Worm (Caenorhabditis elegans): ENCODE measurements around the gene R102.1.
"Not testable (repeated sequence)": the region's sequence is repeated elsewhere in the genome, so short reads cannot be mapped to it uniquely, and the experiment has no call there.

Gene R102.1

ce11 chrIV:10685758-10686157 lies at the start of gene R102.1, which contains the start of gene K08C7.6:
TSS of gene R102.1 (plus strand) at chrIV:10686048.
TSS of gene K08C7.6 (minus strand) at chrIV:10685858.
- TF ChIP-seq ham-2 (GFP tag; optimal IDR thresholded peaks at IDR 0.05), result no peak
- no peak for TF ChIP-seq mep-1 (tag; optimal IDR thresholded peaks at IDR 0.05)
- TF ChIP-seq unc-120 (tag; optimal IDR thresholded peaks at IDR 0.05; ENCODE audit: poor library complexity, severe bottlenecking), result peak; percentile 16
- TF ChIP-seq drap-1 (GFP tag; optimal IDR thresholded peaks at IDR 0.05), result no peak

DNA sequence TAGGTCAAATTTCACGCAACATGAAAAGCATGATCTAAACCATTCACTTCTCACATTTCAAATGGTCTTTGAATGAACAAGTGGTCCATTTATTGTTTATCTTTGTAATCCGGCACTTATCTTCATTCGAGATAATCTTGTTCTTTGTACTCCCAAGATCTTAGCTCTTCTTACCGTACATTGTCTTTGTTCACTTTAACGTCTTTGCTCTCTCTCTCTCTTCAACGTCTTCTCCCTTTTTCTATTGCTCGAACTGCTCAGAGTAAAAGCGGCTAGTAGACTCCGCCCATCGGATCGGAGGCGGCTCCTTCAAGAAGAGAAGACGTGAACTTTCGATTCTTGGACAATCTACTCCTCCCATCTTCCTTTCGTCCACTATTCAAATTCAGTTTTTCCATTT lies 49.2 kb upstream of the R102.1 start, which contains the start of gene F56C4.1:
Gene F56C4.1, plus strand, starts transcription at position 301 of the 400 bp plus-strand sequence.
- TF ChIP-seq lin-13 (tag; optimal IDR thresholded peaks at IDR 0.05), result no peak
- no peak for TF ChIP-seq ces-1 (GFP tag; optimal IDR thresholded peaks at IDR 0.05)
- TF ChIP-seq zip-8 (tag; optimal IDR thresholded peaks at IDR 0.05), result no peak
- TF ChIP-seq unc-62 (GFP tag; optimal IDR thresholded peaks at IDR 0.05), result no peak
- no peak for TF ChIP-seq pha-4 (tag; optimal IDR thresholded peaks at IDR 0.05)
- no peak for TF ChIP-seq lin-32 (GFP tag; optimal IDR thresholded peaks at IDR 0.05)
- TF ChIP-seq sptf-1 (tag; optimal IDR thresholded peaks at IDR 0.05), result no peak
- no peak for TF ChIP-seq mep-1 (tag; optimal IDR thresholded peaks at IDR 0.05)
- no peak for TF ChIP-seq tbx-8 (GFP tag; optimal IDR thresholded peaks at IDR 0.05)
- TF ChIP-seq hlh-1 (tag; optimal IDR thresholded peaks at IDR 0.05), result no peak

DNA sequence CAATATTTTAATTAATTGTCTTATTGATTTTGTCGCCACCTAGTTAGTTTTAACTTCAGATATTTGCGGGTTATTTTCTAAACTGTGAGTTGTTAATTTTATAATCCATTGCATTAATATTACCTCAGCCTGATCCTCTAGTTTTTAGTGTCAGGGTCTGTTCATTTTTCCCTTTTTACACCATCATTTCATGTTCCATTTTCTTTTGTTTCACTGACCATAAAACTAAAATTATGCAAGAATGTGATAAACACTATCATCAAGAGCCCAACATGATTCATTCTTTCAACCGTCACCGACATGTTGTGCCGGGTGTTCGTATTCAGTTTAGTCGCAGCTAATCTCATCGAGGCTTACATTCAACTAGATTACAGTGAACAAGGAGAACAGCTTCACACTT lies 46.9 kb upstream of the R102.1 start, which contains the start of gene F56C4.2:
Gene F56C4.2, plus strand, starts transcription at position 301 of the 400 bp plus-strand sequence.
- TF ChIP-seq hlh-1 (tag; optimal IDR thresholded peaks at IDR 0.05) (no peak), bed-3 (GFP tag; optimal IDR thresholded peaks at IDR 0.05) (no peak), elt-3 (tag; optimal IDR thresholded peaks at IDR 0.05) (no peak), ceh-39 (tag; optimal IDR thresholded peaks at IDR 0.05) (no peak), flh-1 (GFP tag; optimal IDR thresholded peaks at IDR 0.05) (no peak)

- not testable (repeated sequence) for TF ChIP-seq lsy-2 (tag; optimal IDR thresholded peaks at IDR 0.05); lin-32 (GFP tag; optimal IDR thresholded peaks at IDR 0.05); bed-3 (GFP tag; optimal IDR thresholded peaks at IDR 0.05)
Observed at ce11 chrIV:10654047-10654446, 31.8 kb upstream of the R102.1 start, which contains the start of gene glb-19. TSS of gene glb-19 (minus strand) at chrIV:10654147.

DNA sequence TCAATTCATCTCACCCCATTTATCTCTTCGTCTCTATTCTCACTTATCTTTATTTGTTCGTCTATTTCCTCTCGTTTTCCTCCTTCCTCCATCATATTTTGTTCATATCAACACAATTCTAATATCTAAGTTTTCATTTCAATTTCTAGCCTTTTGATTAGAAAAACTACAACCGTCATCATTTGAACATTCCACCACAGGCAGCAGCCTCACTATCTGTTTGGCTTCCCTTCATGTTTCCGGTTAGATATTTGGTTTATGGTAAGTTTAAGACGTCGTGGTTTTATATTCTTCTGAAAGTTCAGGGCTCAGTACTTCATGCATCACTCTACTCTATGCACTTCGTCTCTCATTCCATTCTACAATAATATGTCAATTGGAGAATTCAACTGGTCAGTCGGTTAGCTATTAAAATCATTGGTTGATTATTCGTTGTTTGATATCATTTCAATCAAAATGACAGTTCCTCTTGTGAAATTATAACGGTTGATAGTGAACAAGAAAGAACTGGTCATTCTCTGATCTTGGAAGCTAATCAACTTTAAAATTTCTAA lies 29.0 kb upstream of the R102.1 start, which contains the start of gene K08C7.1:
Gene K08C7.1, plus strand, starts transcription at position 43 of the 554 bp plus-strand sequence.
- TF ChIP-seq cnd-1 (tag; optimal IDR thresholded peaks at IDR 0.05) (no peak), flh-1 (GFP tag; optimal IDR thresholded peaks at IDR 0.05) (no peak), nhr-2 (tag; optimal IDR thresholded peaks at IDR 0.05) (no peak), unc-62 (GFP tag; optimal IDR thresholded peaks at IDR 0.05) (no peak), lsy-2 (tag; optimal IDR thresholded peaks at IDR 0.05) (no peak), ztf-11 (tag; optimal IDR thresholded peaks at IDR 0.05) (no peak), pha-4 (tag; optimal IDR thresholded peaks at IDR 0.05) (no peak), snpc-4 (tag; optimal IDR thresholded peaks at IDR 0.05) (no peak), mls-2 (tag; optimal IDR thresholded peaks at IDR 0.05) (no peak), elt-1 (tag; optimal IDR thresholded peaks at IDR 0.05; ENCODE audit: borderline replicate concordance, insufficient read depth) (no peak), drap-1 (GFP tag; optimal IDR thresholded peaks at IDR 0.05) (no peak), lin-13 (tag; optimal IDR thresholded peaks at IDR 0.05) (no peak), unc-39 (tag; optimal IDR thresholded peaks at IDR 0.05) (no peak), mep-1 (tag; optimal IDR thresholded peaks at IDR 0.05) (no peak)

DNA sequence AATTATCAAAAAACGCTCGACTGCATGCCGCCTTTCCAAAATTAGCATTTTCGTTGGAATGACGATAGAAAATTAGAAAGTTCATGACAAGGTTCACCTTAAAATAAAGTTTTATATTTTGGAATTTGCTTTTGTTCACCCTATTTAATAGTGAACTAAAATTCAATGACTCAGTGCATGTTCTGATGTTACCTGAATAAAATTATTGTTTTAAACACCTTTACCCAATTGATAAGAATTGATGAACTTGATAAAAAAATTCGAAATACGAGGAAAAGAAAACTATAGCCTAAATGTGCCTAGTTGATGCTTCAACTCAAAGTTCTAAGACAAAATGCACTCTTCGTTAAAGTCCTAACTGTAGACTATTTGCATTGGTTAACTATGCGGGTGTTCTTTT lies 24.8 kb upstream of the R102.1 start:
- TF ChIP-seq hlh-1 (tag; optimal IDR thresholded peaks at IDR 0.05) (no peak), snpc-4 (tag; optimal IDR thresholded peaks at IDR 0.05) (no peak), elt-3 (tag; optimal IDR thresholded peaks at IDR 0.05) (no peak), elt-1 (tag; optimal IDR thresholded peaks at IDR 0.05; ENCODE audit: borderline replicate concordance, insufficient read depth) (no peak), drap-1 (GFP tag; optimal IDR thresholded peaks at IDR 0.05) (no peak), pha-4 (tag; optimal IDR thresholded peaks at IDR 0.05) (no peak), nhr-28 (tag; optimal IDR thresholded peaks at IDR 0.05) (no peak), bed-3 (GFP tag; optimal IDR thresholded peaks at IDR 0.05) (no peak), ces-1 (GFP tag; optimal IDR thresholded peaks at IDR 0.05) (no peak)

DNA sequence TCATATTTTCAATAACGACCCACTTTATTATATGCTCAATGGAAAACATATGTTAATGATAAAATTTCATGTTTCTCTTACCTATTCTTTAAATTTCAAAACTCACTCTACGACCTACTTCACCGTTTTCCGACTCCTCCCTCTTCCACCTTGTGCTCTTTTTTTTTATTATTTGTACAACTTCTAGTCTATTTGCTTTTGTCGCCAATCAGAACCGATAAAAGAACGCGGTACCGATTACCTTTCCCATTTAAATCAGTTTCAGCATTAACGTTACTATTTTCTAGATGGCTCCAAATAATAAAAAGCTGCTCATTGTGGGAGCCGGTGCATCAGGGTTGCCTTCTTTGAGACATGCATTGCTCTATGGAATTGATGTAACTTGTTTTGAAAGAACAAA lies 24.1 kb upstream of the R102.1 start, which contains the start of gene fmo-1:
Gene fmo-1, plus strand, starts transcription at position 98 of the 400 bp plus-strand sequence.
- TF ChIP-seq mab-5 (tag; optimal IDR thresholded peaks at IDR 0.05) (no peak), ztf-11 (tag; optimal IDR thresholded peaks at IDR 0.05) (no peak), lin-32 (GFP tag; optimal IDR thresholded peaks at IDR 0.05) (no peak), hlh-1 (tag; optimal IDR thresholded peaks at IDR 0.05) (no peak), sem-2 (GFP tag; optimal IDR thresholded peaks at IDR 0.05) (no peak), nhr-237 (tag; optimal IDR thresholded peaks at IDR 0.05) (no peak), elt-3 (tag; optimal IDR thresholded peaks at IDR 0.05) (no peak)
